Worm (Caenorhabditis elegans) whole organism, young adult: ENCODE measurements around the gene sna-3.
A peak's percentile ranks its signal among the peaks of the same experiment; 100 is the strongest.

ENCODE experiments used
- B0019.2 ChIP-seq: fragments of 200-800 bp; sonication (Bioruptor generic); conservative IDR thresholded peaks from 2 replicates; pipeline ENCODE4 v1.3.6; 2022; ENCODE audit warnings: missing genetic modification reagents, missing genetic modification characterization, missing compliant biosample characterization
- B0261.1 ChIP-seq: sonication (generic microtip); optimal IDR thresholded peaks from 2 replicates; lab custom pipeline; 2016; ENCODE audit warnings: mild to moderate bottlenecking, missing genetic modification characterization, moderate library complexity, missing compliant biosample characterization
- C06A6.2 ChIP-seq: fragments of 200-800 bp; sonication (Bioruptor generic); conservative IDR thresholded peaks from 2 replicates; pipeline ENCODE4 v1.3.6; 2022; ENCODE audit warnings: missing genetic modification characterization, missing compliant biosample characterization
- F10E7.11 ChIP-seq: sonication (generic microtip); optimal IDR thresholded peaks from 2 replicates; lab custom pipeline; 2017; ENCODE audit warnings: mild to moderate bottlenecking, missing genetic modification characterization, moderate library complexity, missing compliant biosample characterization
- F23B12.7 ChIP-seq: sonication (generic microtip); optimal IDR thresholded peaks from 2 replicates; lab custom pipeline; 2017; ENCODE audit warnings: missing genetic modification characterization, mild to moderate bottlenecking, missing compliant biosample characterization, antibody characterized with exemption, moderate library complexity; ENCODE audit not compliant: insufficient read depth
- F33H1.4 ChIP-seq: fragments of 200-800 bp; sonication (Bioruptor generic); IDR thresholded peaks from 2 replicates; pipeline ENCODE4 v1.3.6; 2022; ENCODE audit warnings: missing genetic modification reagents, missing genetic modification characterization, missing compliant biosample characterization
- F39B2.1 ChIP-seq: fragments of 200-800 bp; sonication (Bioruptor generic); IDR thresholded peaks from 2 replicates; pipeline ENCODE4 v1.3.6; 2022; ENCODE audit warnings: missing genetic modification reagents, missing genetic modification characterization, missing compliant biosample characterization
- T07F8.4 ChIP-seq: sonication (generic microtip); optimal IDR thresholded peaks from 2 replicates; lab custom pipeline; 2016; ENCODE audit warnings: mild to moderate bottlenecking, missing genetic modification characterization, moderate library complexity, missing compliant biosample characterization
- T26A5.8 ChIP-seq: sonication (generic microtip); optimal IDR thresholded peaks from 2 replicates; lab custom pipeline; 2016; ENCODE audit warnings: missing genetic modification characterization, missing compliant biosample characterization
- Y79H2A.3 ChIP-seq: fragments of 200-800 bp; sonication (Bioruptor generic); conservative IDR thresholded peaks from 2 replicates; pipeline ENCODE4 v1.3.6; 2022; ENCODE audit warnings: missing genetic modification reagents, missing genetic modification characterization, missing compliant biosample characterization
- akir-1 ChIP-seq: fragments of 200-800 bp; sonication (Bioruptor generic); optimal IDR thresholded peaks from 2 replicates; lab custom pipeline; 2018; ENCODE audit warnings: mild to moderate bottlenecking, missing genetic modification characterization, moderate library complexity, missing compliant biosample characterization
- aptf-2 ChIP-seq: fragments of 200-800 bp; sonication (Bioruptor generic); conservative IDR thresholded peaks from 2 replicates; pipeline ENCODE4 v1.3.6; 2022; ENCODE audit warnings: missing genetic modification reagents, missing genetic modification characterization, missing compliant biosample characterization
- atf-7 ChIP-seq: sonication (generic microtip); optimal IDR thresholded peaks from 2 replicates; lab custom pipeline; 2017; ENCODE audit warnings: mild to moderate bottlenecking, missing genetic modification characterization, missing compliant biosample characterization
- athp-1 ChIP-seq: sonication (generic microtip); optimal IDR thresholded peaks from 2 replicates; lab custom pipeline; 2017; ENCODE audit warnings: mild to moderate bottlenecking, missing genetic modification characterization, missing compliant biosample characterization
- ccch-3 ChIP-seq: fragments of 200-800 bp; sonication (Bioruptor generic); optimal IDR thresholded peaks from 2 replicates; lab custom pipeline; 2018; ENCODE audit warnings: mild to moderate bottlenecking, missing genetic modification characterization, missing compliant biosample characterization
- ceh-40 ChIP-seq: fragments of 200-800 bp; sonication (Bioruptor generic); IDR thresholded peaks from 2 replicates; pipeline ENCODE4 v1.3.6; 2022; ENCODE audit warnings: missing genetic modification characterization, missing compliant biosample characterization
- ceh-58 ChIP-seq: fragments of 200-800 bp; sonication (Bioruptor generic); IDR thresholded peaks from 2 replicates; pipeline ENCODE4 v1.3.6; 2022; ENCODE audit warnings: missing genetic modification characterization, missing compliant biosample characterization
- ceh-91 ChIP-seq: fragments of 200-800 bp; sonication (Bioruptor generic); IDR thresholded peaks from 2 replicates; pipeline ENCODE4 v1.3.6; 2022; ENCODE audit warnings: missing genetic modification reagents, missing genetic modification characterization, missing compliant biosample characterization
- ekl-4 ChIP-seq: fragments of 200-800 bp; sonication (Bioruptor generic); IDR thresholded peaks from 2 replicates; pipeline ENCODE4 v1.3.6; 2022; ENCODE audit warnings: missing genetic modification reagents, missing genetic modification characterization, missing compliant biosample characterization
- fkh-3 ChIP-seq: sonication (generic microtip); optimal IDR thresholded peaks from 2 replicates; lab custom pipeline; 2016; ENCODE audit warnings: mild to moderate bottlenecking, missing genetic modification characterization, missing compliant biosample characterization
- gei-17 ChIP-seq: fragments of 200-800 bp; sonication (Bioruptor generic); optimal IDR thresholded peaks from 2 replicates; lab custom pipeline; 2018; ENCODE audit warnings: mild to moderate bottlenecking, missing genetic modification characterization, missing compliant biosample characterization
- hlh-12 ChIP-seq: sonication (generic microtip); optimal IDR thresholded peaks from 2 replicates; lab custom pipeline; 2016; ENCODE audit warnings: missing genetic modification characterization, missing compliant biosample characterization
- hmg-20 ChIP-seq: fragments of 200-800 bp; sonication (Bioruptor generic); IDR thresholded peaks from 2 replicates; pipeline ENCODE4 v1.3.6; 2022; ENCODE audit warnings: missing genetic modification reagents, missing genetic modification characterization, missing compliant biosample characterization
- hsf-1 ChIP-seq: fragments of 200-800 bp; sonication (Bioruptor generic); IDR thresholded peaks from 2 replicates; pipeline ENCODE4 v1.3.6; 2022; ENCODE audit warnings: missing genetic modification reagents, missing genetic modification characterization, missing compliant biosample characterization
- let-607 ChIP-seq, 2 experiments: fragments of 200-800 bp in 1 of 2; sonication (Bioruptor generic) in 1 of 2; sonication (generic microtip) in 1 of 2; optimal IDR thresholded peaks; 2 replicates each; lab custom pipeline; 2016 to 2018; ENCODE audit warnings: mild to moderate bottlenecking in 2 of 2, missing compliant biosample characterization in 2 of 2, missing genetic modification characterization in 2 of 2, moderate library complexity in 2 of 2, missing genotype in 1 of 2
- lin-26 ChIP-seq: fragments of 200-800 bp; sonication (Bioruptor generic); IDR thresholded peaks from 2 replicates; pipeline ENCODE4 v1.3.6; 2022; ENCODE audit warnings: missing genetic modification reagents, missing genetic modification characterization, missing compliant biosample characterization
- madf-8 ChIP-seq: fragments of 200-800 bp; sonication (Bioruptor generic); conservative IDR thresholded peaks from 2 replicates; pipeline ENCODE4 v1.3.6; 2022; ENCODE audit warnings: missing genetic modification reagents, missing genetic modification characterization, missing compliant biosample characterization
- mes-4 ChIP-seq: sonication (generic microtip); optimal IDR thresholded peaks from 2 replicates; lab custom pipeline; 2016; ENCODE audit warnings: missing genotype, missing genetic modification characterization, missing compliant biosample characterization
- nhr-27 ChIP-seq: fragments of 200-800 bp; sonication (Bioruptor generic); optimal IDR thresholded peaks from 2 replicates; lab custom pipeline; 2018; ENCODE audit warnings: mild to moderate bottlenecking, missing genetic modification characterization, moderate library complexity, missing compliant biosample characterization
- nhr-80 ChIP-seq: sonication (generic microtip); optimal IDR thresholded peaks from 2 replicates; lab custom pipeline; 2016; ENCODE audit warnings: missing genetic modification characterization, missing compliant biosample characterization
- pbrm-1 ChIP-seq: fragments of 200-800 bp; sonication (Bioruptor generic); IDR thresholded peaks from 2 replicates; pipeline ENCODE4 v1.3.6; 2022; ENCODE audit warnings: missing genetic modification reagents, missing genetic modification characterization, missing compliant biosample characterization
- pha-4 ChIP-seq: fragments of 150-350 bp; sonication (generic microtip); optimal IDR thresholded peaks from 2 replicates; lab custom pipeline; 2014; ENCODE audit warnings: missing biosample characterization, missing genetic modification reagents, missing genetic modification characterization
- repo-1 ChIP-seq: sonication (generic microtip); optimal IDR thresholded peaks from 2 replicates; lab custom pipeline; 2017; ENCODE audit warnings: mild to moderate bottlenecking, missing genetic modification characterization, missing compliant biosample characterization
- rpc-1 ChIP-seq, 2 experiments: fragments of 150-350 bp in 1 of 2; sonication (generic microtip) in 1 of 2; optimal IDR thresholded peaks; 2 replicates each; lab custom pipeline; 2014 to 2018; ENCODE audit warnings: missing biosample characterization in 1 of 2, missing genetic modification characterization in 1 of 2, missing genetic modification reagents in 1 of 2, missing genotype in 1 of 2
- snpc-1.3 ChIP-seq: sonication (generic microtip); optimal IDR thresholded peaks from 2 replicates; lab custom pipeline; 2017; ENCODE audit warnings: missing genetic modification characterization, mild to moderate bottlenecking, missing compliant biosample characterization, antibody characterized with exemption, moderate library complexity, missing genotype, missing genetic modification reagents; ENCODE audit not compliant: insufficient read depth
- somi-1 ChIP-seq: fragments of 200-800 bp; sonication (Bioruptor generic); optimal IDR thresholded peaks from 2 replicates; lab custom pipeline; 2018; ENCODE audit warnings: mild to moderate bottlenecking, missing genetic modification characterization, missing compliant biosample characterization
- unc-130 ChIP-seq: sonication (generic microtip); optimal IDR thresholded peaks from 2 replicates; lab custom pipeline; 2016; ENCODE audit warnings: missing genetic modification reagents, missing genetic modification characterization, missing compliant biosample characterization
- unc-62 ChIP-seq: fragments of 150-350 bp; optimal IDR thresholded peaks from 2 replicates; lab custom pipeline; 2014; ENCODE audit warnings: missing biosample characterization, missing genetic modification reagents, missing genetic modification characterization
- xnd-1 ChIP-seq: sonication (generic microtip); optimal IDR thresholded peaks from 2 replicates; lab custom pipeline; 2016; ENCODE audit warnings: missing genotype, missing genetic modification reagents, missing genetic modification characterization, missing compliant biosample characterization
- zfh-2 ChIP-seq: fragments of 200-800 bp; sonication (Bioruptor generic); conservative IDR thresholded peaks from 2 replicates; pipeline ENCODE4 v1.3.6; 2022; ENCODE audit warnings: missing genetic modification reagents, missing genetic modification characterization, missing compliant biosample characterization
- ztf-22 ChIP-seq: fragments of 200-800 bp; sonication (Bioruptor generic); optimal IDR thresholded peaks from 2 replicates; lab custom pipeline; 2018; ENCODE audit warnings: mild to moderate bottlenecking, missing genetic modification characterization, moderate library complexity, missing compliant biosample characterization
- ztf-28 ChIP-seq: fragments of 200-800 bp; sonication (Bioruptor generic); IDR thresholded peaks from 2 replicates; pipeline ENCODE4 v1.3.6; 2022; ENCODE audit warnings: missing genetic modification reagents, missing genetic modification characterization, missing compliant biosample characterization
- ztf-6 ChIP-seq: fragments of 200-800 bp; sonication (Bioruptor generic); IDR thresholded peaks from 2 replicates; pipeline ENCODE4 v1.3.6; 2022; ENCODE audit warnings: missing genetic modification reagents, missing genetic modification characterization, missing compliant biosample characterization

sna-3 gene

DNA sequence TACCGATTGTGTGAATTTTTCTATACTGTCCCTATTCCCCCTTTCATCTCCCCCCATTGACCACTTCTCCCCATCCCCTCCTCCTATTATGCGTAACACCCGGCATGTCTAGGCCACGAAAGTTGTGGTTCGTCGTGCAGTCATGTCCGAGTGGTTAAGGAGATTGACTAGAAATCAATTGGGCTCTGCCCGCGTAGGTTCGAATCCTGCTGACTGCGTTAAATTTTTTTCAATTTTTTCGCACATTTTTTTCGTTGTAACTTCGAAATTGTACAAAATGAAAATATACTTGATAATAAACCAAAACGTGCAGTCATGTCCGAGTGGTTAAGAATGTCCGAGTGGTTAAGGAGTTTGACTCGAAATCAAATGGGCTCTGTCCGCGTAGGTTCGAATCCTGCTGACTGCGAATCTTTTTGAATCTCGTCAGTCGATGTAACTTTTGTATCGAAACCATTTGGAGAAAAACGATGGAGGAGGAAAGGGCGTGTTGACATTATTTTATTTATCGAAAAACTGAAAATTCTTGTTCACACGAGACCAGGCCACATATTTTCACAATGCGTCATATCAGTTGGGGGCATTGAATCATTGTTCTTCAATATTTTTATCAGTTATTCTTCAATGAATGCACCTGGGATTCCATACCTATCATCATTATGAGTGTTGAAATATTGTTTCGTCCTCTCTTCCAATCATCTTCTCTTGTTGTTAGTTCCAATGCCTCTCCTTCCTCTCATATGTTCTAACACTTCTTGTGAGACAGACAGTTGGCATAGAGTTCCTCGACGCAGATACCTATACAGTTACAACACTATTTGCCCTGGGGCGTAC, 47.2 kb downstream of the sna-3 start, which contains the start of gene nfm-1 (continued):
- no peak for TF ChIP-seq Y79H2A.3
- TF ChIP-seq madf-8 (GFP tag; lab: Robert Waterston, UW): peak; percentile 41; the same call in 1 of the 2 replicates
- TF ChIP-seq atf-7: peak; percentile 70
- TF ChIP-seq mes-4 (tag; lab: Kevin White, UChicago): peak; percentile 36
- no peak for TF ChIP-seq ztf-22 (GFP tag; lab: Kevin White, UChicago)
- peak; percentile 81 for TF ChIP-seq pbrm-1 (GFP tag; lab: Robert Waterston, UW)
- peak; percentile 99 for TF ChIP-seq B0261.1 (tag; lab: Kevin White, UChicago)
- peak; percentile 44 for TF ChIP-seq gei-17 (GFP tag; lab: Kevin White, UChicago)
- TF ChIP-seq let-607 (tag; optimal IDR thresholded peaks at IDR 0.05; lab: Kevin White, UChicago): peak; percentile 48 to 68
- peak; percentile 46; the same call in 1 of the 2 replicates for TF ChIP-seq hmg-20 (GFP tag; lab: Robert Waterston, UW)
- no peak for TF ChIP-seq unc-62 (GFP tag; lab: Kevin White, UChicago)
- TF ChIP-seq aptf-2 (GFP tag; lab: Robert Waterston, UW): no peak
- peak; percentile 19; the same call in 1 of the 2 replicates for TF ChIP-seq ztf-6
- TF ChIP-seq ccch-3 (GFP tag; lab: Kevin White, UChicago): no peak
- peak; percentile 88 for TF ChIP-seq lin-26 (GFP tag; lab: Robert Waterston, UW)
- TF ChIP-seq T26A5.8: peak; percentile 76
- TF ChIP-seq snpc-1.3 (tag; lab: Kevin White, UChicago): no peak
- peak; percentile 50 for TF ChIP-seq F23B12.7 (tag; lab: Kevin White, UChicago)
- peak; percentile 39; the same call in 1 of the 2 replicates for TF ChIP-seq ceh-91
- TF ChIP-seq ekl-4: peak; percentile 78; the same call in 1 of the 2 replicates
- no peak for TF ChIP-seq xnd-1 (tag; lab: Kevin White, UChicago)
- TF ChIP-seq F10E7.11 (tag; lab: Kevin White, UChicago): peak; percentile 17
- TF ChIP-seq somi-1 (GFP tag; lab: Kevin White, UChicago): peak; percentile 71
- peak; percentile 44 for TF ChIP-seq F33H1.4 (GFP tag; lab: Robert Waterston, UW)
- TF ChIP-seq fkh-3 (tag; lab: Kevin White, UChicago): peak; percentile 65
- peak; percentile 84 for TF ChIP-seq rpc-1 (optimal IDR thresholded peaks at IDR 0.05; lab: Kevin White, UChicago)
- peak; percentile 91 for TF ChIP-seq rpc-1 (tag; optimal IDR thresholded peaks at IDR 0.05; lab: Kevin White, UChicago)
- peak; percentile 57 for TF ChIP-seq T07F8.4
- TF ChIP-seq unc-130: peak; percentile 54

DNA sequence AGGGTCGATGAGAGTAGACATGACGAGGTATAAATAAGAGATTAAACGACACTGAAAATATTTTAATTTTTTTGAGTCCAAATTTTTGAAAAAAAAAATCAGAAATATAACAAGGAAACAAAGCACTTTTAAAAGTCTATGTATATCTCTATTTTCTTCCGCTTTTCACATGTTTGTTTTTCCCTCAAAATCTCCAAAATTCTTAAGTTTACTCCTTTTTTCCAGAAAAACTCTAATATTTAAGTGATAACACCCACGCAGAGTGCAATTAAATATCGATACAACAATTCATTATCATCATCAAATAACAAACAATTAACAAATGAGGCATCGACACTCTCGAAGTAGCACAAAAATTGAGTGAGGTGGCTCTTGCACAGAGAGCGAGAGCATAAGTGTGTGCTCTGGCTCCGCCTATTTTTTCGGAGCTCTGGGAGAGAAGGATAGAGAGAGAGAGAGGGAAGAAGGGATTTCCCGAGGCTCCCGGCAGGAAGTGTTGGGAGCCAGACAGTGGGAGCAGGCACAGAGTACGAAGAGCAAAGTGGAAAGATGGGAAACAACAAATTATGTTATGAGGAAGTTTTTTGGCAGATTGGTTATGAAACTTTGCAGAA, 48.2 kb downstream of the sna-3 start, which contains the start of gene anmt-2:
Gene anmt-2, minus strand, starts transcription at position 51 of the 614 bp plus-strand sequence.
- TF ChIP-seq pha-4 (tag; lab: Kevin White, UChicago) (no peak), ceh-58 (no peak), F23B12.7 (tag; lab: Kevin White, UChicago) (no peak), zfh-2 (GFP tag; lab: Robert Waterston, UW) (peak; percentile 80)

DNA sequence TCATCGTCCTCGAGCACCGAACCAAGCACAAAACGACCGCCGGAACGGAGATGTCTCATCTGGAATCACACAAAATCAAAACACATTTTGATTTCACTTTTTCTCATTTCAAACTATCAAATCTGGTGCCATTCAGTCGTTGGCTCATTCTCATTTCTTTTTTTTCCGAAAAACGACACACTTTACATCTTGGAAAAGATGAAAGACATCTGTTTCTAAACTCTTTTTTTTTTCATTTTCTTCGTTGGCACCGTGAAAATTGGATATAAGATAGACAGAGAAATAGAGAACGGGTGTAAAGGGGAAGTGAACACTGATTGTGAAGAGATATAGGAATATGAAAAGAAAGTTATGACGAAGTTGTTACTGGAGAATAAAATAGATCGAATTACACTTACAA, 50.2 kb downstream of the sna-3 start:
- TF ChIP-seq ceh-40 (GFP tag; lab: Robert Waterston, UW) (no peak), repo-1 (tag; lab: Kevin White, UChicago) (no peak), B0019.2 (GFP tag; lab: Robert Waterston, UW) (no peak), F39B2.1 (GFP tag; lab: Robert Waterston, UW) (no peak), fkh-3 (tag; lab: Kevin White, UChicago) (no peak), nhr-27 (no peak), hlh-12 (no peak), nhr-80 (tag; lab: Kevin White, UChicago) (no peak), akir-1 (GFP tag; lab: Kevin White, UChicago) (no peak), atf-7 (no peak), ztf-28 (no peak), hsf-1 (GFP tag; lab: Robert Waterston, UW) (no peak), aptf-2 (GFP tag; lab: Robert Waterston, UW) (no peak), ztf-6 (no peak), athp-1 (tag; lab: Kevin White, UChicago) (no peak), C06A6.2 (no peak)
